Fruit fly (Drosophila melanogaster) whole organism, embryonic: ENCODE data around the gene Bacc.
A peak's percentile ranks its signal among the peaks of the same experiment; 100 is the strongest.

ENCODE experiments used
- CG10654 ChIP-seq: fragments of 200-800 bp; sonication (Bioruptor generic); optimal IDR thresholded peaks from 2 replicates; lab custom pipeline; 2016; ENCODE audit warnings: missing biosample characterization, missing genetic modification characterization
- CG11696 ChIP-seq: fragments of 200-800 bp; sonication (Bioruptor generic); IDR thresholded peaks from 2 replicates; pipeline ENCODE4 v1.3.6; 2022; ENCODE audit warnings: missing biosample characterization, missing genetic modification characterization
- CG11723 ChIP-seq: fragments of 200-800 bp; sonication (Bioruptor generic); optimal IDR thresholded peaks from 2 replicates; lab custom pipeline; 2017; ENCODE audit warnings: missing biosample characterization, mild to moderate bottlenecking, missing genetic modification characterization
- CG12236 ChIP-seq: fragments of 200-800 bp; sonication (Bioruptor generic); optimal IDR thresholded peaks from 2 replicates; lab custom pipeline; 2016; ENCODE audit warnings: missing biosample characterization, missing genetic modification characterization
- CG13123 ChIP-seq: fragments of 200-800 bp; sonication (Bioruptor generic); optimal IDR thresholded peaks from 2 replicates; lab custom pipeline; 2016; ENCODE audit warnings: missing biosample characterization, missing genetic modification characterization
- CG14014 ChIP-seq: fragments of 200-800 bp; sonication (Bioruptor generic); IDR thresholded peaks from 2 replicates; pipeline ENCODE4 v1.3.6; 2022; ENCODE audit warnings: missing biosample characterization, missing genetic modification characterization
- CG15696 ChIP-seq: fragments of 200-800 bp; sonication (Bioruptor generic); optimal IDR thresholded peaks from 2 replicates; lab custom pipeline; 2019; ENCODE audit warnings: missing biosample characterization, mild to moderate bottlenecking, missing genetic modification characterization, moderate library complexity
- CG1602 ChIP-seq: fragments of 200-800 bp; sonication (Bioruptor generic); optimal IDR thresholded peaks from 3 replicates; lab custom pipeline; 2016; ENCODE audit warnings: missing biosample characterization, missing genetic modification characterization
- CG1603 ChIP-seq: fragments of 200-800 bp; sonication (Bioruptor generic); optimal IDR thresholded peaks from 2 replicates; lab custom pipeline; 2019; ENCODE audit warnings: missing biosample characterization, mild to moderate bottlenecking, missing genetic modification characterization, moderate library complexity
- CG2120 ChIP-seq: fragments of 200-800 bp; sonication (Bioruptor generic); optimal IDR thresholded peaks from 3 replicates; lab custom pipeline; 2016; ENCODE audit warnings: missing biosample characterization, missing genetic modification characterization
- CG3065 ChIP-seq: fragments of 200-800 bp; sonication (Bioruptor generic); optimal IDR thresholded peaks from 2 replicates; lab custom pipeline; 2016; ENCODE audit warnings: missing biosample characterization, missing genetic modification characterization
- CG3281 ChIP-seq: fragments of 200-800 bp; sonication (Bioruptor generic); optimal IDR thresholded peaks from 3 replicates; lab custom pipeline; 2017; ENCODE audit warnings: missing biosample characterization, mild to moderate bottlenecking, missing genetic modification characterization
- CG4404 ChIP-seq: fragments of 200-800 bp; sonication (Bioruptor generic); IDR thresholded peaks from 2 replicates; pipeline ENCODE4 v1.3.6; 2022; ENCODE audit warnings: missing biosample characterization, missing genetic modification characterization
- CG6654 ChIP-seq: fragments of 200-800 bp; sonication (Bioruptor generic); optimal IDR thresholded peaks from 2 replicates; lab custom pipeline; 2017; ENCODE audit warnings: missing biosample characterization, mild to moderate bottlenecking, missing genetic modification characterization
- CG6765 ChIP-seq: fragments of 200-800 bp; sonication (Bioruptor generic); optimal IDR thresholded peaks from 3 replicates; lab custom pipeline; 2017; ENCODE audit warnings: missing biosample characterization, mild to moderate bottlenecking, missing genetic modification characterization
- CG6813 ChIP-seq: fragments of 200-800 bp; sonication (Bioruptor generic); optimal IDR thresholded peaks from 2 replicates; lab custom pipeline; 2017; ENCODE audit warnings: missing biosample characterization, missing genetic modification characterization, mild to moderate bottlenecking, moderate library complexity, missing genetic modification reagents
- CG7745 ChIP-seq: fragments of 200-800 bp; sonication (Bioruptor generic); optimal IDR thresholded peaks from 2 replicates; lab custom pipeline; 2018; ENCODE audit warnings: missing biosample characterization, mild to moderate bottlenecking, missing genetic modification characterization, moderate library complexity
- CG7987 ChIP-seq: fragments of 200-800 bp; sonication (Bioruptor generic); optimal IDR thresholded peaks from 2 replicates; lab custom pipeline; 2018; ENCODE audit warnings: missing biosample characterization, mild to moderate bottlenecking, missing genetic modification characterization, moderate library complexity
- CG8290 ChIP-seq, 3 experiments: fragments of 200-800 bp; sonication (Bioruptor generic); optimal IDR thresholded peaks; 2 replicates each; lab custom pipeline; 2016 to 2019; ENCODE audit warnings: missing biosample characterization in 3 of 3, missing genetic modification characterization in 3 of 3, mild to moderate bottlenecking in 2 of 3, moderate library complexity in 1 of 3
- CG8478 ChIP-seq: fragments of >200 bp; optimal IDR thresholded peaks from 2 replicates; lab custom pipeline; 2018
- CG9437 ChIP-seq: fragments of 200-800 bp; sonication (Bioruptor generic); optimal IDR thresholded peaks from 2 replicates; lab custom pipeline; 2018; ENCODE audit warnings: missing biosample characterization, mild to moderate bottlenecking, missing genetic modification characterization
- CHES-1-like ChIP-seq: fragments of 200-800 bp; sonication (Bioruptor generic); optimal IDR thresholded peaks from 2 replicates; lab custom pipeline; 2016; ENCODE audit warnings: missing biosample characterization, missing genetic modification characterization
- CoRest ChIP-seq: fragments of 200-800 bp; sonication (Bioruptor generic); optimal IDR thresholded peaks from 3 replicates; lab custom pipeline; 2018; ENCODE audit warnings: missing biosample characterization, mild to moderate bottlenecking, missing genetic modification characterization, moderate library complexity
- Drgx ChIP-seq: fragments of 200-800 bp; sonication (Bioruptor generic); IDR thresholded peaks from 2 replicates; pipeline ENCODE4 v1.3.6; 2022; ENCODE audit warnings: missing biosample characterization, missing genetic modification characterization
- Ets97D ChIP-seq: fragments of 200-800 bp; sonication (Bioruptor generic); optimal IDR thresholded peaks from 3 replicates; lab custom pipeline; 2016; ENCODE audit warnings: missing biosample characterization, missing genetic modification characterization
- Gsc ChIP-seq: fragments of 200-800 bp; sonication (Bioruptor generic); IDR thresholded peaks from 2 replicates; pipeline ENCODE4 v1.3.6; 2022; ENCODE audit warnings: missing biosample characterization, missing genetic modification characterization
- HHEX ChIP-seq: fragments of 200-800 bp; sonication (Bioruptor generic); optimal IDR thresholded peaks from 3 replicates; lab custom pipeline; 2017; ENCODE audit warnings: missing biosample characterization, mild to moderate bottlenecking, missing genetic modification characterization, missing genetic modification reagents
- Mes4 ChIP-seq: fragments of 200-800 bp; sonication (Bioruptor generic); optimal IDR thresholded peaks from 2 replicates; lab custom pipeline; 2016; ENCODE audit warnings: missing biosample characterization, missing genetic modification characterization
- NK7.1 ChIP-seq: fragments of 200-800 bp; sonication (Bioruptor generic); optimal IDR thresholded peaks from 3 replicates; lab custom pipeline; 2016; ENCODE audit warnings: missing biosample characterization, missing genetic modification characterization
- Optix ChIP-seq: fragments of 200-800 bp; sonication (Bioruptor generic); IDR thresholded peaks from 3 replicates; pipeline ENCODE4 v1.3.6; 2022; ENCODE audit warnings: missing biosample characterization, missing genetic modification characterization
- Side ChIP-seq: fragments of 200-800 bp; sonication (Bioruptor generic); optimal IDR thresholded peaks from 2 replicates; lab custom pipeline; 2016; ENCODE audit warnings: missing biosample characterization, missing genetic modification characterization
- Sox100B ChIP-seq: fragments of 200-800 bp; sonication (Bioruptor generic); optimal IDR thresholded peaks from 3 replicates; lab custom pipeline; 2018; ENCODE audit warnings: missing biosample characterization, mild to moderate bottlenecking, missing genetic modification characterization
- Sox102F ChIP-seq: fragments of 200-800 bp; sonication (Bioruptor generic); optimal IDR thresholded peaks from 2 replicates; lab custom pipeline; 2018; ENCODE audit warnings: missing biosample characterization, mild to moderate bottlenecking, missing genetic modification characterization, moderate library complexity
- Vsx1 ChIP-seq: fragments of 200-800 bp; sonication (Bioruptor generic); optimal IDR thresholded peaks from 2 replicates; lab custom pipeline; 2017; ENCODE audit warnings: missing biosample characterization, mild to moderate bottlenecking, missing genetic modification characterization, missing genetic modification reagents
- ab ChIP-seq: fragments of 200-800 bp; sonication (Bioruptor generic); optimal IDR thresholded peaks from 2 replicates; lab custom pipeline; 2016; ENCODE audit warnings: missing biosample characterization, missing genetic modification characterization
- bigmax ChIP-seq: fragments of 200-800 bp; sonication (Bioruptor generic); optimal IDR thresholded peaks from 2 replicates; lab custom pipeline; 2018; ENCODE audit warnings: missing biosample characterization, mild to moderate bottlenecking, missing genetic modification characterization
- bsh ChIP-seq, 2 experiments: fragments of 200-800 bp; sonication (Bioruptor generic); optimal IDR thresholded peaks; 2 replicates each; lab custom pipeline; 2017 to 2018; ENCODE audit warnings: mild to moderate bottlenecking in 2 of 2, missing biosample characterization in 2 of 2, missing genetic modification characterization in 2 of 2, moderate library complexity in 1 of 2
- cas ChIP-seq: fragments of 200-800 bp; sonication (Bioruptor generic); IDR thresholded peaks from 2 replicates; pipeline ENCODE4 v1.3.6; 2022; ENCODE audit warnings: missing biosample characterization, missing genetic modification characterization
- caup ChIP-seq: fragments of 200-800 bp; sonication (Bioruptor generic); optimal IDR thresholded peaks from 3 replicates; lab custom pipeline; 2017; ENCODE audit warnings: missing biosample characterization, mild to moderate bottlenecking, missing genetic modification characterization, moderate library complexity; ENCODE audit not compliant: severe bottlenecking
- dmrt99B ChIP-seq: fragments of 200-800 bp; sonication (Bioruptor generic); optimal IDR thresholded peaks from 2 replicates; lab custom pipeline; 2018; ENCODE audit warnings: missing biosample characterization, mild to moderate bottlenecking, missing genetic modification characterization, moderate library complexity
- h ChIP-seq: fragments of >200 bp; optimal IDR thresholded peaks from 2 replicates; lab custom pipeline; 2017
- luna ChIP-seq: fragments of 200-800 bp; sonication (Bioruptor generic); optimal IDR thresholded peaks from 2 replicates; lab custom pipeline; 2016; ENCODE audit warnings: missing biosample characterization, missing genetic modification characterization
- org-1 ChIP-seq: fragments of 200-800 bp; sonication (Bioruptor generic); optimal IDR thresholded peaks from 2 replicates; lab custom pipeline; 2017; ENCODE audit warnings: missing biosample characterization, missing genetic modification characterization
- peb ChIP-seq: fragments of 200-800 bp; sonication (Bioruptor generic); IDR thresholded peaks from 2 replicates; pipeline ENCODE4 v1.3.6; 2022; ENCODE audit warnings: missing biosample characterization, missing genetic modification characterization
- salm ChIP-seq: fragments of 200-800 bp; sonication (Bioruptor generic); optimal IDR thresholded peaks from 2 replicates; lab custom pipeline; 2018; ENCODE audit warnings: missing biosample characterization, mild to moderate bottlenecking, missing genetic modification characterization
- tap ChIP-seq: fragments of 200-800 bp; optimal IDR thresholded peaks from 3 replicates; lab custom pipeline; 2019; ENCODE audit warnings: missing biosample characterization, mild to moderate bottlenecking, missing genetic modification characterization, moderate library complexity
- tup ChIP-seq: fragments of 200-800 bp; sonication (Bioruptor generic); optimal IDR thresholded peaks from 2 replicates; lab custom pipeline; 2016; ENCODE audit warnings: missing biosample characterization, mild to moderate bottlenecking, missing genetic modification characterization, moderate library complexity
- z ChIP-seq: fragments of 200-800 bp; sonication (Bioruptor generic); IDR thresholded peaks from 3 replicates; pipeline ENCODE4 v1.3.6; 2022; ENCODE audit warnings: missing biosample characterization, missing genetic modification characterization
- zen ChIP-seq: fragments of 200-800 bp; sonication (Bioruptor generic); optimal IDR thresholded peaks from 3 replicates; lab custom pipeline; 2018; ENCODE audit warnings: missing biosample characterization, mild to moderate bottlenecking, missing genetic modification characterization, moderate library complexity
- zfh2 ChIP-seq: fragments of 200-800 bp; sonication (Bioruptor generic); optimal IDR thresholded peaks from 2 replicates; lab custom pipeline; 2016; ENCODE audit warnings: missing biosample characterization, missing genetic modification characterization

The Bacc gene

dm6 chr2L:2750337-2751084 lies 1.7 kb upstream of the Bacc start (continued):
- TF ChIP-seq tap (tag; lab: Kevin White, UChicago) (peak; percentile 77), Side (peak; percentile 85), org-1 (GFP tag; lab: Kevin White, UChicago) (peak; percentile 87), dmrt99B (tag; lab: Kevin White, UChicago) (peak; percentile 85), ab (GFP tag; lab: Kevin White, UChicago) (peak; percentile 32), CG4404 (GFP tag; lab: Robert Waterston, UW) (no peak), z (no peak), HHEX (GFP tag; lab: Kevin White, UChicago) (peak; percentile 86), CG10654 (GFP tag; lab: Kevin White, UChicago) (peak; percentile 66), Optix (GFP tag; lab: Robert Waterston, UW) (no peak), CG1602 (GFP tag; lab: Kevin White, UChicago) (peak; percentile 64), cas (GFP tag; lab: Robert Waterston, UW) (no peak), Drgx (GFP tag; lab: Robert Waterston, UW) (no peak), CG11723 (GFP tag; lab: Kevin White, UChicago) (peak; percentile 13), bsh (GFP tag; optimal IDR thresholded peaks at IDR 0.05; lab: Kevin White, UChicago) (peak; percentile 73 to 79), tup (GFP tag; lab: Kevin White, UChicago) (peak; percentile 70), CG1603 (peak; percentile 75), h (lab: Kevin White, UChicago) (no peak), luna (GFP tag; lab: Kevin White, UChicago) (peak; percentile 81), caup (GFP tag; lab: Kevin White, UChicago) (peak; percentile 89), CG6765 (peak; percentile 68), salm (tag; lab: Kevin White, UChicago) (peak; percentile 47), CG7745 (tag; lab: Kevin White, UChicago) (no peak), CG6813 (GFP tag; lab: Kevin White, UChicago) (peak; percentile 87), zen (tag; lab: Kevin White, UChicago) (peak; percentile 75), NK7.1 (GFP tag; lab: Kevin White, UChicago) (peak; percentile 73), CHES-1-like (peak; percentile 64), CoRest (tag; lab: Kevin White, UChicago) (peak; percentile 82), CG12236 (peak; percentile 60), CG11696 (GFP tag; lab: Robert Waterston, UW) (no peak), CG13123 (peak; percentile 5), CG3065 (peak; percentile 26), Sox102F (peak; percentile 52), CG8478 (lab: Kevin White, UChicago) (no peak), CG3281 (peak; percentile 85), CG6654 (GFP tag; lab: Kevin White, UChicago) (peak; percentile 56), peb (no peak), zfh2 (GFP tag; lab: Kevin White, UChicago) (peak; percentile 79), CG14014 (no peak), CG2120 (GFP tag; lab: Kevin White, UChicago) (peak; percentile 91), Ets97D (GFP tag; lab: Kevin White, UChicago) (peak; percentile 53), Mes4 (peak; percentile 74), Vsx1 (peak; percentile 58), CG7987 (peak; percentile 86), CG8290 (GFP tag; optimal IDR thresholded peaks at IDR 0.05; lab: Kevin White, UChicago) (peak; percentile 32), CG8290 (tag; optimal IDR thresholded peaks at IDR 0.05; lab: Kevin White, UChicago) (peak in 1 of 2 experiments; percentile 94), CG15696 (tag; lab: Kevin White, UChicago) (peak; percentile 51), Gsc (no peak), CG9437 (peak; percentile 57), Sox100B (GFP tag; lab: Kevin White, UChicago) (peak; percentile 81), bigmax (GFP tag; lab: Kevin White, UChicago) (peak; percentile 55)
